Fruit fly (Drosophila melanogaster) whole organism, embryonic: Measurements from ENCODE around the gene pHCl-1.

Experiments
- Bteb2 ChIP-seq: fragments of 200-800 bp; sonication (Bioruptor generic); optimal IDR thresholded peaks from 2 replicates; lab custom pipeline; 2016; ENCODE audit warnings: missing biosample characterization, missing genetic modification characterization
- CG10654 ChIP-seq: fragments of 200-800 bp; sonication (Bioruptor generic); optimal IDR thresholded peaks from 2 replicates; lab custom pipeline; 2016; ENCODE audit warnings: missing biosample characterization, missing genetic modification characterization
- CG11723 ChIP-seq: fragments of 200-800 bp; sonication (Bioruptor generic); optimal IDR thresholded peaks from 2 replicates; lab custom pipeline; 2017; ENCODE audit warnings: missing biosample characterization, mild to moderate bottlenecking, missing genetic modification characterization
- CG13624 ChIP-seq: fragments of 200-800 bp; sonication (Bioruptor generic); optimal IDR thresholded peaks from 2 replicates; lab custom pipeline; 2016; ENCODE audit warnings: missing biosample characterization, missing genetic modification characterization
- CG1647 ChIP-seq: fragments of 200-800 bp; sonication (Bioruptor generic); optimal IDR thresholded peaks from 3 replicates; lab custom pipeline; 2016; ENCODE audit warnings: missing biosample characterization, missing genetic modification characterization
- CG16863 ChIP-seq: fragments of 200-800 bp; sonication (Bioruptor generic); optimal IDR thresholded peaks from 3 replicates; lab custom pipeline; 2016; ENCODE audit warnings: missing biosample characterization, missing genetic modification characterization
- CG17186 ChIP-seq: fragments of 200-800 bp; sonication (Bioruptor generic); optimal IDR thresholded peaks from 3 replicates; lab custom pipeline; 2017; ENCODE audit warnings: missing biosample characterization, missing genetic modification reagents, missing genetic modification characterization
- CG17802 ChIP-seq: fragments of 200-800 bp; sonication (Bioruptor generic); optimal IDR thresholded peaks from 2 replicates; lab custom pipeline; 2018; ENCODE audit warnings: missing biosample characterization, mild to moderate bottlenecking, missing genetic modification characterization, moderate library complexity
- CG17829 ChIP-seq: fragments of 200-800 bp; optimal IDR thresholded peaks from 2 replicates; lab custom pipeline; 2019; ENCODE audit warnings: missing biosample characterization, mild to moderate bottlenecking, missing genetic modification characterization, moderate library complexity
- CG18011 ChIP-seq: fragments of 200-800 bp; sonication (Bioruptor generic); optimal IDR thresholded peaks from 2 replicates; lab custom pipeline; 2017; ENCODE audit warnings: missing biosample characterization, missing genetic modification characterization, mild to moderate bottlenecking, moderate library complexity, missing genotype
- CG1832 ChIP-seq: fragments of 200-800 bp; sonication (Bioruptor generic); optimal IDR thresholded peaks from 2 replicates; lab custom pipeline; 2017; ENCODE audit warnings: missing biosample characterization, mild to moderate bottlenecking, missing genetic modification characterization, inconsistent platforms
- CG2712 ChIP-seq: fragments of 200-800 bp; optimal IDR thresholded peaks from 3 replicates; lab custom pipeline; 2019; ENCODE audit warnings: missing biosample characterization, mild to moderate bottlenecking, missing genetic modification characterization, moderate library complexity
- CG32767 ChIP-seq: fragments of 200-800 bp; sonication (Bioruptor generic); IDR thresholded peaks from 2 replicates; pipeline ENCODE4 v1.3.6; 2022; ENCODE audit warnings: missing biosample characterization, missing genetic modification characterization
- CG34224 ChIP-seq: fragments of 200-800 bp; sonication (Bioruptor generic); IDR thresholded peaks from 3 replicates; pipeline ENCODE4 v1.3.6; 2022; ENCODE audit warnings: missing biosample characterization, missing genetic modification characterization; ENCODE audit not compliant: partially characterized antibody
- CG34376 ChIP-seq: fragments of 200-800 bp; sonication (Bioruptor generic); optimal IDR thresholded peaks from 2 replicates; lab custom pipeline; 2018; ENCODE audit warnings: missing biosample characterization, mild to moderate bottlenecking, missing genetic modification characterization
- CG4730 ChIP-seq: fragments of 200-800 bp; sonication (Bioruptor generic); IDR thresholded peaks from 2 replicates; pipeline ENCODE4 v1.3.6; 2022; ENCODE audit warnings: missing biosample characterization, missing genetic modification characterization
- CG5953 ChIP-seq: fragments of 200-800 bp; sonication (Bioruptor generic); IDR thresholded peaks from 2 replicates; pipeline ENCODE4 v1.3.6; 2022; ENCODE audit warnings: missing biosample characterization, missing genetic modification characterization
- CG6254 ChIP-seq: fragments of 200-800 bp; sonication (Bioruptor generic); optimal IDR thresholded peaks from 3 replicates; lab custom pipeline; 2017; ENCODE audit warnings: mild to moderate bottlenecking, missing biosample characterization, missing genetic modification reagents, missing genetic modification characterization
- CG6765 ChIP-seq: fragments of 200-800 bp; sonication (Bioruptor generic); optimal IDR thresholded peaks from 3 replicates; lab custom pipeline; 2017; ENCODE audit warnings: missing biosample characterization, mild to moderate bottlenecking, missing genetic modification characterization
- CG6813 ChIP-seq: fragments of 200-800 bp; sonication (Bioruptor generic); optimal IDR thresholded peaks from 2 replicates; lab custom pipeline; 2017; ENCODE audit warnings: missing biosample characterization, missing genetic modification characterization, mild to moderate bottlenecking, moderate library complexity, missing genetic modification reagents
- CG7928 ChIP-seq: fragments of 200-800 bp; sonication (Bioruptor generic); optimal IDR thresholded peaks from 2 replicates; lab custom pipeline; 2017; ENCODE audit warnings: missing biosample characterization, mild to moderate bottlenecking, missing genetic modification characterization
- CG8478 ChIP-seq: fragments of >200 bp; optimal IDR thresholded peaks from 2 replicates; lab custom pipeline; 2018
- CG8765 ChIP-seq: fragments of 200-800 bp; sonication (Bioruptor generic); IDR thresholded peaks from 2 replicates; pipeline ENCODE4 v1.3.6; 2022; ENCODE audit warnings: missing biosample characterization, missing genetic modification characterization
- Dbx ChIP-seq: fragments of 200-800 bp; sonication (Bioruptor generic); IDR thresholded peaks from 3 replicates; pipeline ENCODE4 v1.3.6; 2022; ENCODE audit warnings: missing biosample characterization, missing genetic modification characterization
- HLHmδ ChIP-seq: fragments of 200-800 bp; sonication (Bioruptor generic); optimal IDR thresholded peaks from 2 replicates; lab custom pipeline; 2018; ENCODE audit warnings: missing biosample characterization, mild to moderate bottlenecking, missing genetic modification characterization, moderate library complexity
- Hey ChIP-seq: fragments of 200-800 bp; sonication (Bioruptor generic); optimal IDR thresholded peaks from 3 replicates; lab custom pipeline; 2018; ENCODE audit warnings: missing biosample characterization, mild to moderate bottlenecking, missing genetic modification characterization
- Hr39 ChIP-seq: fragments of >200 bp; optimal IDR thresholded peaks from 2 replicates; lab custom pipeline; 2017
- MBD-R2 ChIP-seq: fragments of 200-800 bp; sonication (Bioruptor generic); IDR thresholded peaks from 2 replicates; pipeline ENCODE4 v1.3.6; 2022; ENCODE audit warnings: missing biosample characterization, missing genetic modification characterization
- Max ChIP-seq: fragments of 200-800 bp; sonication (Bioruptor generic); optimal IDR thresholded peaks from 2 replicates; lab custom pipeline; 2016; ENCODE audit warnings: missing biosample characterization, mild to moderate bottlenecking, missing genetic modification characterization
- Meics ChIP-seq: fragments of 200-800 bp; sonication (Bioruptor generic); optimal IDR thresholded peaks from 2 replicates; lab custom pipeline; 2017; ENCODE audit warnings: missing biosample characterization, mild to moderate bottlenecking, missing genetic modification characterization
- Nf-YA ChIP-seq: fragments of 200-800 bp; sonication (Bioruptor generic); IDR thresholded peaks from 2 replicates; pipeline ENCODE4 v1.3.6; 2022; ENCODE audit warnings: missing biosample characterization, missing genetic modification characterization
- ap ChIP-seq: fragments of 200-800 bp; sonication (Bioruptor generic); IDR thresholded peaks from 2 replicates; pipeline ENCODE4 v1.3.6; 2022; ENCODE audit warnings: missing biosample characterization, missing genetic modification characterization
- dmrt99B ChIP-seq: fragments of 200-800 bp; sonication (Bioruptor generic); optimal IDR thresholded peaks from 2 replicates; lab custom pipeline; 2018; ENCODE audit warnings: missing biosample characterization, mild to moderate bottlenecking, missing genetic modification characterization, moderate library complexity
- dpn ChIP-seq, 2 experiments: fragments of 200-800 bp; sonication (Bioruptor generic); optimal IDR thresholded peaks; 3 replicates each; lab custom pipeline; 2016; ENCODE audit warnings: missing biosample characterization in 2 of 2, missing genetic modification characterization in 2 of 2
- gcm2 ChIP-seq: fragments of 200-800 bp; sonication (Bioruptor generic); optimal IDR thresholded peaks from 2 replicates; lab custom pipeline; 2016; ENCODE audit warnings: missing biosample characterization, missing genetic modification characterization
- hth ChIP-seq: fragments of >200 bp; optimal IDR thresholded peaks from 2 replicates; lab custom pipeline; 2017; ENCODE audit warnings: inconsistent platforms
- insv ChIP-seq, 2 experiments: fragments of 200-800 bp; sonication (Bioruptor generic); optimal IDR thresholded peaks; 3 replicates each; lab custom pipeline; 2016 to 2018; ENCODE audit warnings: missing biosample characterization in 2 of 2, missing genetic modification characterization in 2 of 2
- inv ChIP-seq: fragments of 200-800 bp; sonication (Bioruptor generic); IDR thresholded peaks from 2 replicates; pipeline ENCODE4 v1.3.6; 2022; ENCODE audit warnings: missing biosample characterization, missing genetic modification characterization; ENCODE audit not compliant: partially characterized antibody
- kay ChIP-seq: fragments of 200-800 bp; sonication (Bioruptor generic); optimal IDR thresholded peaks from 2 replicates; lab custom pipeline; 2016; ENCODE audit warnings: missing biosample characterization, missing genetic modification characterization
- lbe ChIP-seq: fragments of 200-800 bp; sonication (Bioruptor generic); optimal IDR thresholded peaks from 2 replicates; lab custom pipeline; 2016; ENCODE audit warnings: missing biosample characterization, mild to moderate bottlenecking, missing genetic modification characterization
- lilli ChIP-seq: fragments of 200-800 bp; sonication (Bioruptor generic); optimal IDR thresholded peaks from 3 replicates; lab custom pipeline; 2016; ENCODE audit warnings: missing biosample characterization, missing genetic modification characterization
- lmd ChIP-seq: fragments of 200-800 bp; sonication (Bioruptor generic); IDR thresholded peaks from 2 replicates; pipeline ENCODE4 v1.3.6; 2022; ENCODE audit warnings: missing biosample characterization, missing genetic modification characterization
- maf-S ChIP-seq: fragments of 200-800 bp; sonication (Bioruptor generic); optimal IDR thresholded peaks from 2 replicates; lab custom pipeline; 2016; ENCODE audit warnings: missing biosample characterization, missing genetic modification characterization
- oc ChIP-seq: fragments of 200-800 bp; sonication (Bioruptor generic); optimal IDR thresholded peaks from 2 replicates; lab custom pipeline; 2018; ENCODE audit warnings: missing biosample characterization, mild to moderate bottlenecking, missing genetic modification characterization, moderate library complexity
- p53 ChIP-seq: fragments of 200-800 bp; sonication (Bioruptor generic); optimal IDR thresholded peaks from 2 replicates; lab custom pipeline; 2016; ENCODE audit warnings: missing biosample characterization, missing genetic modification characterization
- row ChIP-seq: fragments of 200-800 bp; sonication (Bioruptor generic); IDR thresholded peaks from 3 replicates; pipeline ENCODE4 v1.3.6; 2022; ENCODE audit warnings: missing biosample characterization, missing genetic modification characterization
- sna ChIP-seq: fragments of 200-800 bp; sonication (Bioruptor generic); IDR thresholded peaks from 2 replicates; pipeline ENCODE4 v1.3.6; 2022; ENCODE audit warnings: missing biosample characterization, missing genetic modification characterization; ENCODE audit not compliant: partially characterized antibody
- sqz ChIP-seq: fragments of 200-800 bp; sonication (Bioruptor generic); optimal IDR thresholded peaks from 3 replicates; lab custom pipeline; 2018; ENCODE audit warnings: missing biosample characterization, mild to moderate bottlenecking, missing genetic modification characterization
- trem ChIP-seq: fragments of 200-800 bp; optimal IDR thresholded peaks from 3 replicates; lab custom pipeline; 2019; ENCODE audit warnings: missing biosample characterization, mild to moderate bottlenecking, missing genetic modification characterization, moderate library complexity
- z ChIP-seq: fragments of 200-800 bp; sonication (Bioruptor generic); IDR thresholded peaks from 3 replicates; pipeline ENCODE4 v1.3.6; 2022; ENCODE audit warnings: missing biosample characterization, missing genetic modification characterization
- zfh1 ChIP-seq: fragments of 200-800 bp; sonication (Bioruptor generic); IDR thresholded peaks from 3 replicates; pipeline ENCODE4 v1.3.6; 2022; ENCODE audit warnings: missing biosample characterization, missing genetic modification characterization

The pHCl-1 gene

DNA sequence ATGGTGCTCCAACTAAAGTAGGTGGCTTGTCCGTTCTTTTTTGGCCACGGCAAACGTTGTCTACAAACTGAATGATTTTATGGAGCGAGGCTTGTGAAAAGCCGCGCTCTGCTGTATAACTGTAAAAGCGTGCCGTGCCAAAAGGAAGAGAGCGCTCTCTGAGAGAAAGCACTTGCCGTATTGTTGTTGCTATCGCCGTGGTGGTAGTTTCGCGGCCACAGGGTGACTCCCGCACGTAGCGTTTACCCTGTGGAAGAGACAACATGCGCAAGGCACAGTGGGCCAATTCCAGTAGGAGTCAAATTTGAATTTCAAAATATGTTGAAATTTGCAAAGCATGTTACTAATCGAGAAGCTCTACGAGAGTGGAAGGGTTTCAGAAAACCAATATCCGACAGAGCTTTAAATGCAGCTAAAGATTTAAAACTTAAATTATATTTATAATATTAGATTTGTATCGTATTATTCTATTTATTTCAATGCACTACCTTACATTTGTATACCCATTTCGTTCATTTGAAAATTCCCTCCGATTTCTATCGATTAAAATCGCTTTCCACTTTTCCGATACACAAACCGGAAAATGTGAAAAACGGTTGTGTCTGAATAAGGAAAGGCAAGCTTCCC, 26.1 kb upstream of the pHCl-1 start, which contains the start of gene sff (continued):
- TF ChIP-seq CG5953 (GFP tag; lab: Robert Waterston, UW) (peak; percentile 80), sqz (GFP tag; lab: Kevin White, UChicago) (peak; percentile 65), CG10654 (GFP tag; lab: Kevin White, UChicago) (peak; percentile 82), inv (GFP tag; lab: Robert Waterston, UW) (0 out of 2 replicates have a peak, but pooled peaks have one; percentile 7), CG13624 (GFP tag; lab: Kevin White, UChicago) (peak; percentile 61), CG32767 (GFP tag; lab: Robert Waterston, UW) (peak; percentile 84), CG34224 (GFP tag; lab: Robert Waterston, UW) (0 out of 3 replicates have a peak, but pooled peaks have one; percentile 13), Nf-YA (GFP tag; lab: Robert Waterston, UW) (peak; percentile 60; the same call in 1 of the 2 replicates), Hr39 (no peak), maf-S (GFP tag; lab: Kevin White, UChicago) (peak; percentile 30), CG18011 (GFP tag; lab: Kevin White, UChicago) (peak; percentile 61), MBD-R2 (peak; percentile 76), z (GFP tag; lab: Robert Waterston, UW) (no peak; the same call in 2 of the 3 replicates), dmrt99B (peak; percentile 84), CG17186 (GFP tag; lab: Kevin White, UChicago) (peak; percentile 63), CG4730 (peak; percentile 85), CG6254 (GFP tag; lab: Kevin White, UChicago) (peak; percentile 100), CG8478 (no peak), oc (peak; percentile 82), row (peak; percentile 91), CG16863 (GFP tag; lab: Kevin White, UChicago) (peak; percentile 72), sna (GFP tag; lab: Robert Waterston, UW) (no peak), CG34376 (GFP tag; lab: Kevin White, UChicago) (peak; percentile 80), CG17802 (tag; lab: Kevin White, UChicago) (peak; percentile 85), trem (tag; lab: Kevin White, UChicago) (peak; percentile 87), Max (GFP tag; lab: Kevin White, UChicago) (peak; percentile 75), gcm2 (GFP tag; lab: Kevin White, UChicago) (peak; percentile 41), ap (GFP tag; lab: Robert Waterston, UW) (peak; percentile 86), Bteb2 (GFP tag; lab: Kevin White, UChicago) (peak; percentile 55), lilli (peak; percentile 81), CG1647 (GFP tag; lab: Kevin White, UChicago) (peak; percentile 60), Meics (peak; percentile 88), CG6813 (GFP tag; lab: Kevin White, UChicago) (peak; percentile 89), p53 (GFP tag; lab: Kevin White, UChicago) (no peak), CG2712 (tag; lab: Kevin White, UChicago) (peak; percentile 94), zfh1 (GFP tag; lab: Robert Waterston, UW) (peak; percentile 91), HLHmδ (peak; percentile 85), lbe (GFP tag; lab: Kevin White, UChicago) (no peak), CG1832 (no peak), CG11723 (peak; percentile 81), lmd (peak; percentile 91), CG6765 (GFP tag; lab: Kevin White, UChicago) (peak; percentile 74), CG8765 (GFP tag; lab: Robert Waterston, UW) (peak; percentile 84), dpn (GFP tag; optimal IDR thresholded peaks at IDR 0.05; lab: Kevin White, UChicago) (peak; percentile 75 to 89), Dbx (GFP tag; lab: Robert Waterston, UW) (peak; percentile 87), CG17829 (tag; lab: Kevin White, UChicago) (peak; percentile 91), Hey (tag; lab: Kevin White, UChicago) (peak; percentile 28), insv (GFP tag; optimal IDR thresholded peaks at IDR 0.05; lab: Kevin White, UChicago) (peak in 1 of 2 experiments; percentile 66), hth (lab: Kevin White, UChicago) (no peak), kay (GFP tag; lab: Kevin White, UChicago) (peak; percentile 46), CG7928 (GFP tag; lab: Kevin White, UChicago) (peak; percentile 49)
